Fruit fly (Drosophila melanogaster): Measurements from ENCODE around the gene alpha4GT1.

The alpha4GT1 gene

dm6 chr2L:3030350-3030749 is 7.4 kb upstream of the alpha4GT1 start, which contains the start of gene GABPI (continued):
- TF ChIP-seq Fer3 (tag; optimal IDR thresholded peaks at IDR 0.05), result no peak
- no peak for TF ChIP-seq gem (tag; optimal IDR thresholded peaks at IDR 0.05)
- peak; percentile 50 for TF ChIP-seq cad (GFP tag; optimal IDR thresholded peaks at IDR 0.05)
- TF ChIP-seq trem (tag; optimal IDR thresholded peaks at IDR 0.05), result peak; percentile 99
- TF ChIP-seq onecut (GFP tag; IDR thresholded peaks at IDR 0.05), result peak; percentile 67
- TF ChIP-seq CG2120 (GFP tag; optimal IDR thresholded peaks at IDR 0.05), result no peak
- TF ChIP-seq CG3847 (GFP tag; IDR thresholded peaks at IDR 0.05), result peak; percentile 67
- peak; percentile 63 for TF ChIP-seq Myb (GFP tag; optimal IDR thresholded peaks at IDR 0.05)
- TF ChIP-seq Xrp1 (GFP tag; IDR thresholded peaks at IDR 0.05), result 0 out of 2 replicates have a peak, but pooled peaks have one; percentile 13
- TF ChIP-seq CG18599 (GFP tag; optimal IDR thresholded peaks at IDR 0.05), result no peak
- TF ChIP-seq vnd (GFP tag; IDR thresholded peaks at IDR 0.05; ENCODE audit: partially characterized antibody), result no peak
- no peak for TF ChIP-seq CG7839 (tag; optimal IDR thresholded peaks at IDR 0.05)
- 0 out of 3 replicates have a peak, but pooled peaks have one; percentile 26 for TF ChIP-seq zfh1 (GFP tag; IDR thresholded peaks at IDR 0.05)
- TF ChIP-seq CG13424 (tag; optimal IDR thresholded peaks at IDR 0.05), result peak; percentile 11
- TF ChIP-seq org-1 (GFP tag; optimal IDR thresholded peaks at IDR 0.05), result no peak
- TF ChIP-seq Aef1 (GFP tag; IDR thresholded peaks at IDR 0.05), result peak; percentile 46; the same call in 1 of the 3 replicates
- no peak for TF ChIP-seq CG17802 (tag; optimal IDR thresholded peaks at IDR 0.05)
- TF ChIP-seq CG1603 (tag; optimal IDR thresholded peaks at IDR 0.05), result peak; percentile 29
- peak; percentile 0 for TF ChIP-seq CG17912 (GFP tag; optimal IDR thresholded peaks at IDR 0.05)
- TF ChIP-seq CG14710 (tag; optimal IDR thresholded peaks at IDR 0.05), result peak; percentile 9
- TF ChIP-seq CG6175 (GFP tag; IDR thresholded peaks at IDR 0.05), result no peak
- TF ChIP-seq kni (GFP tag; optimal IDR thresholded peaks at IDR 0.05), result no peak
- peak; percentile 24 for TF ChIP-seq CG12659 (GFP tag; optimal IDR thresholded peaks at IDR 0.05)
- no peak for TF ChIP-seq Sry-β (GFP tag; optimal IDR thresholded peaks at IDR 0.05)
- TF ChIP-seq HmgZ (tag; optimal IDR thresholded peaks at IDR 0.05), result peak; percentile 55
- no peak for TF ChIP-seq wor (GFP tag; IDR thresholded peaks at IDR 0.05)
- TF ChIP-seq wdn (GFP tag; IDR thresholded peaks at IDR 0.05), result no peak
- no peak for TF ChIP-seq CG1832 (GFP tag; optimal IDR thresholded peaks at IDR 0.05)
- TF ChIP-seq bbx (GFP tag; IDR thresholded peaks at IDR 0.05; ENCODE audit: partially characterized antibody), result 0 out of 2 replicates have a peak, but pooled peaks have one; percentile 12
- TF ChIP-seq CG15514 (GFP tag; optimal IDR thresholded peaks at IDR 0.05), result peak; percentile 32
- TF ChIP-seq dati (GFP tag; IDR thresholded peaks at IDR 0.05), result no peak
- TF ChIP-seq lilli (GFP tag; optimal IDR thresholded peaks at IDR 0.05), result peak; percentile 18
- TF ChIP-seq nmo (GFP tag; optimal IDR thresholded peaks at IDR 0.05), result peak; percentile 12
- TF ChIP-seq ttk (GFP tag; IDR thresholded peaks at IDR 0.05), result no peak
- no peak for TF ChIP-seq CG9437 (GFP tag; optimal IDR thresholded peaks at IDR 0.05)
- TF ChIP-seq exex (tag; optimal IDR thresholded peaks at IDR 0.05), result no peak
- TF ChIP-seq CG2116 (GFP tag; optimal IDR thresholded peaks at IDR 0.05), result peak; percentile 18
- TF ChIP-seq Meics (GFP tag; optimal IDR thresholded peaks at IDR 0.05), result peak; percentile 25
- 0 out of 2 replicates have a peak, but pooled peaks have one; percentile 15 for TF ChIP-seq CG1024 (GFP tag; IDR thresholded peaks at IDR 0.05)
- TF ChIP-seq CG13287 (GFP tag; IDR thresholded peaks at IDR 0.05; ENCODE audit: partially characterized antibody), result peak; percentile 35; the same call in 1 of the 2 replicates
- no peak for TF ChIP-seq CG11456 (GFP tag; IDR thresholded peaks at IDR 0.05)
- TF ChIP-seq run (tag; optimal IDR thresholded peaks at IDR 0.05), result no peak
- peak; percentile 22 for TF ChIP-seq BEAF-32 (GFP tag; optimal IDR thresholded peaks at IDR 0.05)
- no peak for TF ChIP-seq h (optimal IDR thresholded peaks at IDR 0.05)
- peak; percentile 2 to 86 for TF ChIP-seq crp (GFP tag; optimal IDR thresholded peaks at IDR 0.05)
- no peak for TF ChIP-seq CG32767 (GFP tag; IDR thresholded peaks at IDR 0.05)
- TF ChIP-seq CG4360 (GFP tag; IDR thresholded peaks at IDR 0.05), result peak; percentile 86
- peak; percentile 76 for TF ChIP-seq ci (GFP tag; IDR thresholded peaks at IDR 0.05)
- TF ChIP-seq CG4617 (GFP tag; optimal IDR thresholded peaks at IDR 0.05; ENCODE audit: borderline replicate concordance), result peak; percentile 35
- peak; percentile 14; the same call in 1 of the 2 replicates for TF ChIP-seq Rfx (GFP tag; IDR thresholded peaks at IDR 0.05)

All from whole organism, embryonic.